Worm (Caenorhabditis elegans) whole organism, L4 larva: ENCODE results near the gene ing-3.
A peak's percentile ranks its signal among the peaks of the same experiment; 100 is the strongest.

Experiments used
- R02D3.7 ChIP-seq: fragments of 150-350 bp; sonication (generic microtip); optimal IDR thresholded peaks from 3 replicates; lab custom pipeline; 2014; ENCODE audit warnings: missing biosample characterization, missing genetic modification characterization
- ama-1 ChIP-seq: fragments of 150-350 bp; optimal IDR thresholded peaks from 2 replicates; lab custom pipeline; 2014; ENCODE audit warnings: inconsistent platforms, mixed read lengths
- dve-1 ChIP-seq: sonication (generic microtip); optimal IDR thresholded peaks from 2 replicates; lab custom pipeline; 2017; ENCODE audit warnings: antibody characterized with exemption, mild to moderate bottlenecking, missing genetic modification characterization, missing compliant biosample characterization; ENCODE audit not compliant: insufficient read depth
- lin-38 ChIP-seq: fragments of 200-800 bp; sonication (Bioruptor generic); IDR thresholded peaks from 2 replicates; pipeline ENCODE4 v1.3.6; 2022; ENCODE audit warnings: missing genetic modification reagents, missing genetic modification characterization, missing compliant biosample characterization
- lin-39 ChIP-seq: fragments of 150-350 bp; optimal IDR thresholded peaks from 2 replicates; lab custom pipeline; 2014; ENCODE audit warnings: missing biosample characterization, missing genetic modification reagents, missing genetic modification characterization
- mdl-1 ChIP-seq, 2 experiments: fragments of 150-350 bp in 1 of 2; sonication (generic microtip) in 1 of 2; optimal IDR thresholded peaks; 2 replicates each; lab custom pipeline; 2014 to 2017; ENCODE audit warnings: missing biosample characterization in 2 of 2, missing genetic modification characterization in 2 of 2
- nhr-237 ChIP-seq: sonication (generic microtip); optimal IDR thresholded peaks from 2 replicates; lab custom pipeline; 2017; ENCODE audit warnings: missing biosample characterization, missing genetic modification characterization
- nhr-25 ChIP-seq: sonication (generic microtip); optimal IDR thresholded peaks from 2 replicates; lab custom pipeline; 2017; ENCODE audit warnings: missing genetic modification characterization, mild to moderate bottlenecking, missing compliant biosample characterization, antibody characterized with exemption, moderate library complexity, borderline replicate concordance; ENCODE audit not compliant: insufficient read depth
- nhr-6 ChIP-seq: fragments of 150-350 bp; optimal IDR thresholded peaks from 2 replicates; lab custom pipeline; 2014; ENCODE audit warnings: missing biosample characterization, missing genetic modification characterization
- pha-4 ChIP-seq, 2 experiments: fragments of 150-350 bp in 1 of 2; fragments of 200-800 bp in 1 of 2; sonication (Bioruptor generic) in 1 of 2; IDR thresholded peaks in 1 of 2; optimal IDR thresholded peaks in 1 of 2; 2 replicates each; pipeline versions ENCODE4 v1.3.6 to Lab custom; 2014 to 2022; ENCODE audit warnings: missing genetic modification characterization in 2 of 2, missing genetic modification reagents in 2 of 2, missing biosample characterization in 1 of 2, missing compliant biosample characterization in 1 of 2
- spr-3 ChIP-seq: fragments of 200-800 bp; sonication (Bioruptor generic); optimal IDR thresholded peaks from 2 replicates; lab custom pipeline; 2018; ENCODE audit warnings: mild to moderate bottlenecking, missing genetic modification characterization, missing compliant biosample characterization
- unc-39 ChIP-seq: sonication (generic microtip); optimal IDR thresholded peaks from 2 replicates; lab custom pipeline; 2017; ENCODE audit warnings: missing biosample characterization, missing genetic modification characterization
- zfp-2 ChIP-seq: sonication (generic microtip); optimal IDR thresholded peaks from 2 replicates; lab custom pipeline; 2016; ENCODE audit warnings: mild to moderate bottlenecking, missing genetic modification characterization, missing compliant biosample characterization
- zip-11 ChIP-seq: fragments of 200-800 bp; sonication (Bioruptor generic); IDR thresholded peaks from 2 replicates; pipeline ENCODE4 v1.3.6; 2022; ENCODE audit warnings: missing genetic modification characterization, missing compliant biosample characterization

DNA sequence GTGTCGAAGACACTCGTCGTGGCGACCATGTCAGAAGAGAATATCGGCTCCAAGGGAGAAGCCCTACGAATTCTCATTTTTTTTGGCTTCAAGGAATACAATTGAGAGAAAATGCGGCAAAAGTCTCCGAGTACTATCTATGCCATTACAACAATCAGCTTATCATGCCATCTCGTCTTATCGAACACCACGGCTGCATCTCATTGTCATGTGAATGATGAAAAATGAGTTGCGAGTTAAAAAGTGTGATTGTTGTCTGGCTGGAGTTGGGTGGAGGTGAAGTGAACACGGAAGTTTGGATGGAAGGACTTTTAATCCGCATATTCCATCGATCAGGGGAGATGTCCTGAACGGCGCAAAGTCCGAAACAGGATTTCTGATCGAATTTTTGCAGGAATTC is 14.9 kb upstream of the ing-3 start:
- TF ChIP-seq zfp-2: no peak
- TF ChIP-seq nhr-237 (tag; lab: Kevin White, UChicago): no peak
- TF ChIP-seq unc-39 (tag; lab: Kevin White, UChicago): no peak
- TF ChIP-seq mdl-1 (tag; optimal IDR thresholded peaks at IDR 0.05; lab: Kevin White, UChicago): no peak
- TF ChIP-seq spr-3 (GFP tag; lab: Kevin White, UChicago): no peak
- no peak for TF ChIP-seq lin-39 (tag; lab: Kevin White, UChicago)
- no peak for TF ChIP-seq ama-1 (lab: Kevin White, UChicago)
- no peak for TF ChIP-seq pha-4 (GFP tag; IDR thresholded peaks at IDR 0.05; lab: Robert Waterston, UW)
- no peak for TF ChIP-seq pha-4 (tag; optimal IDR thresholded peaks at IDR 0.05; lab: Kevin White, UChicago)
- no peak for TF ChIP-seq lin-38 (GFP tag; lab: Robert Waterston, UW)
- TF ChIP-seq dve-1: peak; percentile 42
- TF ChIP-seq nhr-25 (tag; lab: Kevin White, UChicago): no peak
- no peak for TF ChIP-seq nhr-6 (tag; lab: Kevin White, UChicago)
- no peak for TF ChIP-seq zip-11 (GFP tag; lab: Robert Waterston, UW)
- TF ChIP-seq R02D3.7 (tag; lab: Kevin White, UChicago): no peak
